Worm (Caenorhabditis elegans) whole organism, L4 larva: ENCODE measurements around the gene bbln-1.

Experiments
- D1046.2 ChIP-seq: fragments of 200-800 bp; sonication (Bioruptor generic); IDR thresholded peaks from 2 replicates; pipeline ENCODE4 v1.3.6; 2022; ENCODE audit warnings: missing genetic modification characterization, missing compliant biosample characterization
- F26F4.8 ChIP-seq: fragments of 200-800 bp; sonication (Bioruptor generic); conservative IDR thresholded peaks from 2 replicates; pipeline ENCODE4 v1.3.6; 2022; ENCODE audit warnings: missing genetic modification characterization, missing compliant biosample characterization
- F37D6.2 ChIP-seq: sonication (generic microtip); optimal IDR thresholded peaks from 2 replicates; lab custom pipeline; 2016; ENCODE audit warnings: mild to moderate bottlenecking, missing genetic modification characterization, missing compliant biosample characterization
- R02D3.7 ChIP-seq: fragments of 150-350 bp; sonication (generic microtip); optimal IDR thresholded peaks from 3 replicates; lab custom pipeline; 2014; ENCODE audit warnings: missing biosample characterization, missing genetic modification characterization
- Y105C5A.15 ChIP-seq: fragments of 200-800 bp; sonication (Bioruptor generic); IDR thresholded peaks from 2 replicates; pipeline ENCODE4 v1.3.6; 2022; ENCODE audit warnings: missing genetic modification characterization, missing compliant biosample characterization
- Y75B8A.6 ChIP-seq: fragments of 200-800 bp; sonication (Bioruptor generic); IDR thresholded peaks from 2 replicates; pipeline ENCODE4 v1.3.6; 2022; ENCODE audit warnings: missing genetic modification reagents, missing genetic modification characterization, missing compliant biosample characterization
- ZK546.5 ChIP-seq, 2 experiments: sonication (generic microtip); optimal IDR thresholded peaks; 2 replicates each; lab custom pipeline; 2017; ENCODE audit warnings: missing biosample characterization in 2 of 2, missing genetic modification characterization in 2 of 2
- aly-2 ChIP-seq: sonication (generic microtip); optimal IDR thresholded peaks from 2 replicates; lab custom pipeline; 2018; ENCODE audit warnings: missing biosample characterization, missing genetic modification characterization
- arid-1 ChIP-seq: fragments of 200-800 bp; sonication (Bioruptor generic); conservative IDR thresholded peaks from 2 replicates; pipeline ENCODE4 v1.3.6; 2022; ENCODE audit warnings: missing genetic modification reagents, missing genetic modification characterization, missing compliant biosample characterization
- attf-4 ChIP-seq: sonication (generic microtip); optimal IDR thresholded peaks from 3 replicates; lab custom pipeline; 2017; ENCODE audit warnings: missing biosample characterization, missing genetic modification characterization
- ceh-28 ChIP-seq: fragments of 150-350 bp; optimal IDR thresholded peaks from 2 replicates; lab custom pipeline; 2014; ENCODE audit warnings: missing biosample characterization, missing genetic modification reagents, missing genetic modification characterization
- ceh-44 ChIP-seq: fragments of 200-800 bp; sonication (Bioruptor generic); IDR thresholded peaks from 2 replicates; pipeline ENCODE4 v1.3.6; 2022; ENCODE audit warnings: missing genetic modification reagents, missing genetic modification characterization, missing compliant biosample characterization
- ceh-62 ChIP-seq: sonication (generic microtip); optimal IDR thresholded peaks from 2 replicates; lab custom pipeline; 2017; ENCODE audit warnings: missing biosample characterization, missing genetic modification characterization
- ces-1 ChIP-seq: fragments of 150-350 bp; sonication (generic microtip); optimal IDR thresholded peaks from 4 replicates; lab custom pipeline; 2014; ENCODE audit warnings: missing biosample characterization, missing genetic modification reagents, missing genetic modification characterization
- daf-16 ChIP-seq, 3 experiments: sonication (generic microtip); optimal IDR thresholded peaks; 2 replicates each; lab custom pipeline; 2016 to 2017; ENCODE audit warnings: missing genetic modification characterization in 3 of 3, missing genetic modification reagents in 3 of 3, mild to moderate bottlenecking in 2 of 3, missing compliant biosample characterization in 2 of 3, missing biosample characterization in 1 of 3, moderate library complexity in 1 of 3
- daf-8 ChIP-seq: fragments of 200-800 bp; sonication (Bioruptor generic); IDR thresholded peaks from 2 replicates; pipeline ENCODE4 v1.3.6; 2022; ENCODE audit warnings: missing genetic modification characterization, missing compliant biosample characterization
- dmd-6 ChIP-seq: fragments of 200-800 bp; sonication (Bioruptor generic); IDR thresholded peaks from 2 replicates; pipeline ENCODE4 v1.3.6; 2022; ENCODE audit warnings: missing genetic modification reagents, missing genetic modification characterization, missing compliant biosample characterization
- dpl-1 ChIP-seq: fragments of 150-350 bp; optimal IDR thresholded peaks from 2 replicates; lab custom pipeline; 2014; ENCODE audit warnings: missing biosample characterization, missing genetic modification reagents, missing genetic modification characterization
- egl-43 ChIP-seq: fragments of 200-800 bp; sonication (Bioruptor generic); IDR thresholded peaks from 2 replicates; pipeline ENCODE4 v1.3.6; 2022; ENCODE audit warnings: missing genetic modification reagents, missing genetic modification characterization, missing compliant biosample characterization
- fkh-10 ChIP-seq: fragments of 150-350 bp; optimal IDR thresholded peaks from 2 replicates; lab custom pipeline; 2014; ENCODE audit warnings: missing biosample characterization, missing genetic modification reagents, missing genetic modification characterization
- gei-8 ChIP-seq: fragments of 200-800 bp; sonication (Bioruptor generic); optimal IDR thresholded peaks from 2 replicates; lab custom pipeline; 2018; ENCODE audit warnings: mild to moderate bottlenecking, missing genetic modification characterization, missing compliant biosample characterization
- hif-1 ChIP-seq, 2 experiments: sonication (generic microtip); optimal IDR thresholded peaks; 2 replicates each; lab custom pipeline; 2016 to 2017; ENCODE audit warnings: missing compliant biosample characterization in 2 of 2, missing genetic modification characterization in 2 of 2, missing genetic modification reagents in 2 of 2, missing genotype in 2 of 2, mild to moderate bottlenecking in 1 of 2
- hlh-11 ChIP-seq: fragments of 200-800 bp; sonication (Bioruptor generic); optimal IDR thresholded peaks from 2 replicates; lab custom pipeline; 2018; ENCODE audit warnings: mild to moderate bottlenecking, missing genetic modification characterization, missing compliant biosample characterization
- lin-1 ChIP-seq: fragments of 200-800 bp; sonication (Bioruptor generic); IDR thresholded peaks from 2 replicates; pipeline ENCODE4 v1.3.6; 2022; ENCODE audit warnings: missing genetic modification reagents, missing genetic modification characterization, missing compliant biosample characterization
- lin-29 ChIP-seq: fragments of 200-800 bp; sonication (Bioruptor generic); IDR thresholded peaks from 2 replicates; pipeline ENCODE4 v1.3.6; 2022; ENCODE audit warnings: missing genetic modification reagents, missing genetic modification characterization, missing compliant biosample characterization
- lin-38 ChIP-seq: fragments of 200-800 bp; sonication (Bioruptor generic); IDR thresholded peaks from 2 replicates; pipeline ENCODE4 v1.3.6; 2022; ENCODE audit warnings: missing genetic modification reagents, missing genetic modification characterization, missing compliant biosample characterization
- lin-39 ChIP-seq: fragments of 150-350 bp; optimal IDR thresholded peaks from 2 replicates; lab custom pipeline; 2014; ENCODE audit warnings: missing biosample characterization, missing genetic modification reagents, missing genetic modification characterization
- madf-5 ChIP-seq, 2 experiments: fragments of 200-800 bp; sonication (Bioruptor generic); IDR thresholded peaks; 2 replicates each; pipeline ENCODE4 v1.3.6; 2022; ENCODE audit warnings: missing compliant biosample characterization in 2 of 2, missing genetic modification characterization in 2 of 2
- madf-9 ChIP-seq: fragments of 200-800 bp; sonication (Bioruptor generic); conservative IDR thresholded peaks from 2 replicates; pipeline ENCODE4 v1.3.6; 2022; ENCODE audit warnings: missing genetic modification reagents, missing genetic modification characterization, missing compliant biosample characterization
- mes-2 ChIP-seq: sonication (generic microtip); optimal IDR thresholded peaks from 2 replicates; lab custom pipeline; 2016; ENCODE audit warnings: missing genotype, mild to moderate bottlenecking, missing genetic modification characterization, missing compliant biosample characterization; ENCODE audit not compliant: poor library complexity, severe bottlenecking
- mxl-2 ChIP-seq: fragments of 200-800 bp; sonication (Bioruptor generic); conservative IDR thresholded peaks from 2 replicates; pipeline ENCODE4 v1.3.6; 2022; ENCODE audit warnings: missing genetic modification reagents, missing genetic modification characterization, missing compliant biosample characterization
- mxl-3 ChIP-seq: fragments of 200-800 bp; sonication (Bioruptor generic); optimal IDR thresholded peaks from 2 replicates; lab custom pipeline; 2018; ENCODE audit warnings: mild to moderate bottlenecking, missing genetic modification characterization, missing compliant biosample characterization
- nhr-10 ChIP-seq: fragments of 150-350 bp; optimal IDR thresholded peaks from 2 replicates; lab custom pipeline; 2014; ENCODE audit warnings: missing biosample characterization, missing genetic modification characterization
- nhr-11 ChIP-seq: fragments of 150-350 bp; optimal IDR thresholded peaks from 2 replicates; lab custom pipeline; 2014; ENCODE audit warnings: missing biosample characterization, missing genetic modification characterization
- nhr-237 ChIP-seq: sonication (generic microtip); optimal IDR thresholded peaks from 2 replicates; lab custom pipeline; 2017; ENCODE audit warnings: missing biosample characterization, missing genetic modification characterization
- nhr-28 ChIP-seq: fragments of 150-350 bp; optimal IDR thresholded peaks from 2 replicates; lab custom pipeline; 2014; ENCODE audit warnings: missing biosample characterization, missing genetic modification characterization
- nhr-41 ChIP-seq: fragments of 200-800 bp; sonication (Bioruptor generic); IDR thresholded peaks from 2 replicates; pipeline ENCODE4 v1.3.6; 2022; ENCODE audit warnings: missing genetic modification reagents, missing genetic modification characterization, missing compliant biosample characterization
- nhr-48 ChIP-seq: sonication (generic microtip); optimal IDR thresholded peaks from 2 replicates; lab custom pipeline; 2016; ENCODE audit warnings: mild to moderate bottlenecking, missing genetic modification characterization, missing compliant biosample characterization
- pha-4 ChIP-seq, 2 experiments: fragments of 150-350 bp in 1 of 2; fragments of 200-800 bp in 1 of 2; sonication (Bioruptor generic) in 1 of 2; IDR thresholded peaks in 1 of 2; optimal IDR thresholded peaks in 1 of 2; 2 replicates each; pipeline versions ENCODE4 v1.3.6 to Lab custom; 2014 to 2022; ENCODE audit warnings: missing genetic modification characterization in 2 of 2, missing genetic modification reagents in 2 of 2, missing biosample characterization in 1 of 2, missing compliant biosample characterization in 1 of 2
- pqm-1 ChIP-seq: sonication (generic microtip); optimal IDR thresholded peaks from 2 replicates; lab custom pipeline; 2017; ENCODE audit warnings: missing biosample characterization, missing genetic modification characterization
- saeg-2 ChIP-seq: fragments of 200-800 bp; sonication (Bioruptor generic); IDR thresholded peaks from 2 replicates; pipeline ENCODE4 v1.3.6; 2022; ENCODE audit warnings: missing genetic modification reagents, missing genetic modification characterization, missing compliant biosample characterization
- sdz-12 ChIP-seq: fragments of 200-800 bp; sonication (Bioruptor generic); optimal IDR thresholded peaks from 2 replicates; lab custom pipeline; 2018; ENCODE audit warnings: mild to moderate bottlenecking, missing genetic modification characterization, missing compliant biosample characterization
- skn-1 ChIP-seq: fragments of 150-350 bp; optimal IDR thresholded peaks from 2 replicates; lab custom pipeline; 2014; ENCODE audit warnings: missing biosample characterization, missing genetic modification characterization
- snpc-1.2 ChIP-seq: fragments of 200-800 bp; sonication (Bioruptor generic); IDR thresholded peaks from 2 replicates; pipeline ENCODE4 v1.3.6; 2022; ENCODE audit warnings: missing genetic modification reagents, missing genetic modification characterization, missing compliant biosample characterization
- snpc-4 ChIP-seq: fragments of 150-350 bp; optimal IDR thresholded peaks from 2 replicates; lab custom pipeline; 2014; ENCODE audit warnings: missing biosample characterization, missing genetic modification characterization
- spr-1 ChIP-seq: sonication (generic microtip); optimal IDR thresholded peaks from 2 replicates; lab custom pipeline; 2016; ENCODE audit warnings: mild to moderate bottlenecking, missing genetic modification characterization, missing compliant biosample characterization
- tra-1 ChIP-seq: fragments of 200-800 bp; sonication (Bioruptor generic); IDR thresholded peaks from 2 replicates; pipeline ENCODE4 v1.3.6; 2022; ENCODE audit warnings: missing genetic modification reagents, missing genetic modification characterization, missing compliant biosample characterization
- zfp-3 ChIP-seq: fragments of 200-800 bp; sonication (Bioruptor generic); conservative IDR thresholded peaks from 2 replicates; pipeline ENCODE4 v1.3.6; 2022; ENCODE audit warnings: missing genetic modification reagents, missing genetic modification characterization, missing compliant biosample characterization
- zip-11 ChIP-seq: fragments of 200-800 bp; sonication (Bioruptor generic); IDR thresholded peaks from 2 replicates; pipeline ENCODE4 v1.3.6; 2022; ENCODE audit warnings: missing genetic modification characterization, missing compliant biosample characterization
- zip-2 ChIP-seq: fragments of 150-350 bp; optimal IDR thresholded peaks from 2 replicates; lab custom pipeline; 2014; ENCODE audit warnings: missing biosample characterization, missing genetic modification characterization
- ztf-11 ChIP-seq: fragments of 150-350 bp; optimal IDR thresholded peaks from 2 replicates; lab custom pipeline; 2014; ENCODE audit warnings: missing biosample characterization, missing genetic modification characterization

Gene bbln-1

DNA sequence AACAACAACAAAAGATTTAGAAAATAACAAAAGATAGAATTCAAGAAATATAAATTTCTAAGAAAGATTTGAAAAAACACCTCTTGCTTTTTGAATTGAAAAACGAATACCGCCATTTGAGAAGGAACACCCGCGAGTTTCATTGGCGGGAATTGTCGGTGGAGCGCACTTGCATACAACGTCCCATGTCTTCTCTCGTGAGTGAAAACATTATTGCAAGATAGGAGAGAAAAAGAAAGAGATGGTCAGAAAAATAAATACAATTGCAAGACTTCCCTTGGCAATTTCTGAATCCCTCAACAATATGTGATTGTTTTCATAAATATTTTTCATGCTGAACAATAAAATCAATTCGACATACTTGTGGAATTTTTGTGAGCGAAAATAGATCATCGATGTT lies 46.1 kb downstream of the bbln-1 start, which contains the start of gene K10B3.5 (continued):
- TF ChIP-seq madf-5 (GFP tag; IDR thresholded peaks at IDR 0.05; lab: Robert Waterston, UW) (no peak), nhr-11 (no peak), madf-9 (GFP tag; lab: Robert Waterston, UW) (no peak), nhr-28 (tag; lab: Kevin White, UChicago) (peak; percentile 48), F37D6.2 (peak; percentile 21), daf-16 (GFP tag; optimal IDR thresholded peaks at IDR 0.05; lab: Kevin White, UChicago) (peak in 1 of 2 experiments; percentile 43), daf-16 (tag; optimal IDR thresholded peaks at IDR 0.05; lab: Kevin White, UChicago) (peak; percentile 50), tra-1 (GFP tag; lab: Robert Waterston, UW) (no peak), mxl-3 (GFP tag; lab: Kevin White, UChicago) (no peak), zip-2 (tag; lab: Kevin White, UChicago) (no peak), lin-1 (GFP tag; lab: Robert Waterston, UW) (no peak), ceh-28 (no peak), nhr-41 (GFP tag; lab: Robert Waterston, UW) (no peak), mxl-2 (GFP tag; lab: Robert Waterston, UW) (no peak), F26F4.8 (GFP tag; lab: Robert Waterston, UW) (no peak), zip-11 (GFP tag; lab: Robert Waterston, UW) (no peak), pqm-1 (no peak), zfp-3 (no peak), pha-4 (GFP tag; IDR thresholded peaks at IDR 0.05; lab: Robert Waterston, UW) (no peak), pha-4 (tag; optimal IDR thresholded peaks at IDR 0.05; lab: Kevin White, UChicago) (peak; percentile 55), sdz-12 (no peak), arid-1 (no peak), Y75B8A.6 (GFP tag; lab: Robert Waterston, UW) (no peak), mes-2 (tag; lab: Kevin White, UChicago) (peak; percentile 85), fkh-10 (GFP tag; lab: Kevin White, UChicago) (no peak), egl-43 (GFP tag; lab: Robert Waterston, UW) (no peak), ZK546.5 (tag; optimal IDR thresholded peaks at IDR 0.05; lab: Kevin White, UChicago) (no peak), lin-39 (no peak), hif-1 (tag; optimal IDR thresholded peaks at IDR 0.05; lab: Kevin White, UChicago) (peak in 1 of 2 experiments; percentile 73), snpc-4 (tag; lab: Kevin White, UChicago) (no peak), nhr-237 (no peak), daf-8 (GFP tag; lab: Robert Waterston, UW) (no peak), saeg-2 (no peak), dmd-6 (GFP tag; lab: Robert Waterston, UW) (0 out of 2 replicates have a peak, but pooled peaks have one; percentile 29), Y105C5A.15 (no peak), nhr-10 (tag; lab: Kevin White, UChicago) (no peak), lin-38 (GFP tag; lab: Robert Waterston, UW) (peak; percentile 95), hlh-11 (tag; lab: Kevin White, UChicago) (peak; percentile 55), attf-4 (tag; lab: Kevin White, UChicago) (no peak), aly-2 (tag; lab: Kevin White, UChicago) (no peak), snpc-1.2 (GFP tag; lab: Robert Waterston, UW) (no peak), skn-1 (no peak), nhr-48 (no peak), lin-29 (GFP tag; lab: Robert Waterston, UW) (no peak), R02D3.7 (tag; lab: Kevin White, UChicago) (no peak), spr-1 (no peak), ztf-11 (tag; lab: Kevin White, UChicago) (no peak), ces-1 (GFP tag; lab: Kevin White, UChicago) (no peak), ceh-44 (GFP tag; lab: Robert Waterston, UW) (no peak), gei-8 (GFP tag; lab: Kevin White, UChicago) (no peak), ceh-62 (tag; lab: Kevin White, UChicago) (no peak), dpl-1 (GFP tag; lab: Kevin White, UChicago) (peak; percentile 80), D1046.2 (GFP tag; lab: Robert Waterston, UW) (no peak)
